Fruit fly (Drosophila melanogaster) S2 (cell line): Measurements from ENCODE around the gene Strip.

Experiments used
- CG8478 ChIP-seq: fragments of >200 bp; optimal IDR thresholded peaks from 2 replicates; lab custom pipeline; 2018
- CTCF ChIP-seq, 2 experiments: fragments of >200 bp; optimal IDR thresholded peaks; 2 replicates each; lab custom pipeline; 2018

DNA sequence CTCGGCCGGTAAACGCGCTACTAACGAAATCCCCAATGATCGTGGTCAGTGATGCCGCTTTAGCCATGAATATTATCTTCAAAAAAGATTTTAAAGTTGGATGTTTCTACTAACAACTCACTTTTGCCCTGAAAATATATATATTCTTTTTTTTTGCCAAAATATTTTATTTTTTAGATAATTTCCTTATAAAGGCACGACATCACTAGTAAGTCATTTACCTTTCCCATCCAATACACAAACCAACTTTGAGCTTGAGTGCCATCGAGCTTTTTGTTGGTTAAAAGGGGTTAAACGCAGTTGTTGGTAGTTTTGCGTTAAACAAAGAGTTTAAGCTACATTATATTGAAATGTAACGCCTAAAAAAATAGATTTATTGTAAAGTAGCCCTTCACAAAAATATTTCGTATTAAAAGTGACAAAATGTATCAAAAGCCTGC, 25.6 kb downstream of the Strip start, which contains the start of gene CG14968:
- TF ChIP-seq CG8478 (lab: Kevin White, UChicago), result no peak
- no peak for TF ChIP-seq CTCF (optimal IDR thresholded peaks at IDR 0.05; lab: Kevin White, UChicago)
